Fruit fly (Drosophila melanogaster) whole organism: ENCODE measurements around the gene Toll-9.

Experiments used
- CG8478 ChIP-seq: fragments of >200 bp; optimal IDR thresholded peaks from 2 replicates; lab custom pipeline; 2018; ENCODE audit warnings: inconsistent platforms
- Dll ChIP-seq: fragments of >200 bp; optimal IDR thresholded peaks from 2 replicates; lab custom pipeline; 2017

DNA sequence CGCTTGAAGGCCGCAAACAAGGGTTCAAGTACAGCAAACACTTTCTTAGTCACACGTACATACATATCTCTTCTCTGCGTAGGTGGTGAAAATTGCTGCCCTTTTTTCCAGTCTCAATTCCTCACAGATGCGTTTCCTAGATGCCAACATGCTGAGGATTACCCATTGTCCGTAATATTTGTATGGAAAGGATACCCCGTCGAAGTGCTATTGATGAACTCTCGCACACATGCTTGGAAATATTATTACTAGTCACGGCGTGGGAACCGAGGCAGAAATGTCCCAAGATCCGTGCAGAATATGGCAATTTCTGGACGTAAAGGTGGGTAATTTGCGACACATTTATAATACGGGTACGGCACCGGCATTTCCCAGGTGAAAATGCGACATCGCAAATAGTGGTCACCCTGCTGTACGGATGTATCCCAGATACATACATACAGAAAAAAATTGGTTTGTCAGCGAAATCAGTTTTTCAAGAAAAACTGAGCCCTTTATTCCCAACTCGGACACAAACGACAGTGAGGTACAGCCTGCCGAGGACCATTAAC, 38.9 kb upstream of the Toll-9 start:
- no peak for TF ChIP-seq Dll (lab: Kevin White, UChicago)
- no peak for TF ChIP-seq CG8478 (lab: Kevin White, UChicago)
